Worm (Caenorhabditis elegans) whole organism, midembryonic: Measurements from ENCODE around the gene C55A1.1.
"Not testable (repeated sequence)": the region's sequence is repeated elsewhere in the genome, so short reads cannot be mapped to it uniquely, and the experiment has no call there.

Source experiments
- T22C8.4 ChIP-seq: fragments of 200-800 bp; sonication (Bioruptor generic); IDR thresholded peaks from 2 replicates; pipeline ENCODE4 v1.3.6; 2022; ENCODE audit warnings: missing genetic modification characterization, missing compliant biosample characterization
- cog-1 ChIP-seq: sonication (generic microtip); optimal IDR thresholded peaks from 2 replicates; lab custom pipeline; 2016; ENCODE audit warnings: missing genetic modification characterization, missing compliant biosample characterization
- flt-1 ChIP-seq: fragments of 200-800 bp; sonication (Bioruptor generic); IDR thresholded peaks from 2 replicates; pipeline ENCODE4 v1.3.6; 2022; ENCODE audit warnings: missing genetic modification characterization, missing compliant biosample characterization
- klf-2 ChIP-seq: fragments of 200-800 bp; sonication (Bioruptor generic); conservative IDR thresholded peaks from 2 replicates; pipeline ENCODE4 v1.3.6; 2022; ENCODE audit warnings: missing genetic modification reagents, missing genetic modification characterization, missing compliant biosample characterization
- med-1 ChIP-seq: sonication (generic microtip); optimal IDR thresholded peaks from 2 replicates; lab custom pipeline; 2017; ENCODE audit warnings: missing genetic modification characterization, mild to moderate bottlenecking, missing compliant biosample characterization, antibody characterized with exemption, missing genetic modification reagents; ENCODE audit not compliant: insufficient read depth
- ref-1 ChIP-seq: fragments of 200-800 bp; sonication (Bioruptor generic); conservative IDR thresholded peaks from 2 replicates; pipeline ENCODE4 v1.3.6; 2022; ENCODE audit warnings: missing genetic modification reagents, missing genetic modification characterization, missing compliant biosample characterization
- tab-1 ChIP-seq: fragments of 200-800 bp; sonication (Bioruptor generic); IDR thresholded peaks from 2 replicates; pipeline ENCODE4 v1.3.6; 2022; ENCODE audit warnings: missing genetic modification characterization, missing compliant biosample characterization
- ztf-23 ChIP-seq: fragments of 200-800 bp; sonication (Bioruptor generic); IDR thresholded peaks from 2 replicates; pipeline ENCODE4 v1.3.6; 2022; ENCODE audit warnings: missing genetic modification reagents, missing genetic modification characterization, missing compliant biosample characterization
- ztf-29 ChIP-seq: fragments of 200-800 bp; sonication (Bioruptor generic); IDR thresholded peaks from 2 replicates; pipeline ENCODE4 v1.3.6; 2022; ENCODE audit warnings: missing genetic modification reagents, missing genetic modification characterization, missing compliant biosample characterization

The C55A1.1 gene

DNA sequence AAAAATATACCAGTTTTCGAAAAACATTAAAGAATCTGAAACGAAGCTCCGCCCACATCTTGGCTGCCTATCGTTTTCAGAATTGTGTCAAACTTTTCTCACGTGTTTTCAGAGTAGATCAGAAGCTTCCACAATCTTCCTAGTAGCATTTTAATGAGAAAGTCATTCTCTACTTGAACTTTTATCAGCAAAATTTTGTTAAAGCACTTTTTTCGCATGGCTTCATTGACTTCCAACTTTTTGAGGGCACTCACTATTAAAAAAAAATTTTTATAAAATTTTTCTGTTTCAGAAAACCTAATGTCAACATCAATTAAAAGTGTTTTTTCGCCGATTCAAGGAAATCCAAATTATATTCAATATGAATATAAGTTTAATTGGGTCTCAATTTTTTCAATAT lies 28.5 kb downstream of the C55A1.1 start, which contains the start of gene sru-42:
sru-42 (plus strand) TSS at position 301 of the 400 bp plus-strand sequence.
- TF ChIP-seq flt-1 (GFP tag; lab: Robert Waterston, UW) (no peak), ref-1 (GFP tag; lab: Robert Waterston, UW) (no peak)

DNA sequence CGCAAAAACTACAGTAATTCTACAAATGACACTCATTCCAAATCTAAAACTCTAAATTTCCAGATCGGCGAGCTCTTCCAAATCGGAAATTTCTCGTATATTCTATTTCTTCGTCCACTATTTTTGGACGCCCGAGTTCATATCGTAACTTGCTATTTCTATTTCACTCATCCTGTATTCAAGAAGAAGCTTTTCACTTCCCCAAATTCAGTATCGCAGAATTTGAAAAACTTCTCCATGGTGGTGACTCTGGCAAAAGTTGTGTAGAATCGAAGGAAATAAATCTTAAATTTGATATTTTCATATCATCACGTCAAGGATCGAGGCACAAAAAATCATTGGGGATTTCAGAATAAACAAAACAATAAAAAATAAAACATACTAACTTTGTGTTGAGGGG lies 30.5 kb downstream of the C55A1.1 start:
- no peak for TF ChIP-seq flt-1 (GFP tag; lab: Robert Waterston, UW)

DNA sequence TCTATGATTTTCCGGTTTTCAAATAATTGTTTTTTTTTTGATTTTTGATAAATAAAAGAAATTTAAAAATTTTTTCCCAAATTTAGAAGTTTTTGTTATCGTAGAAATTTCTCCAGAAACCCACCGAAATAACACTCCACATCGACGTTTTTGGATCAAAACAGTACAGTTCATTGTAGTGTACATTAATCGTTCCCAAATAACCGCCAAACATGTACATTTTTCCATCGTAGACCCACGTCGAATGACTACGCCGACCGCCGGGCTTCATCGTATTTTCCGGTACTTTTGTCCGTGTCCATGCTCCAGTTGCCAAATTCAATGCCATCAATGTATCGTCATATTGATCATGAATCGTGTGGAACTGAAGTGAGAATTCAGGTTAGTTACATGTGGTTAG lies 32.5 kb downstream of the C55A1.1 start, which contains the start of gene F53E4.2:
F53E4.2 (plus strand) TSS at position 301 of the 400 bp plus-strand sequence.
- no peak for TF ChIP-seq flt-1 (GFP tag; lab: Robert Waterston, UW)
- TF ChIP-seq klf-2 (GFP tag; lab: Robert Waterston, UW) = no peak
- TF ChIP-seq tab-1 = no peak
- TF ChIP-seq ztf-29 (GFP tag; lab: Robert Waterston, UW) = no peak
- TF ChIP-seq T22C8.4 (GFP tag; lab: Robert Waterston, UW) = no peak
- TF ChIP-seq ref-1 (GFP tag; lab: Robert Waterston, UW) = no peak
- TF ChIP-seq cog-1 (tag; lab: Kevin White, UChicago) = no peak
- no peak for TF ChIP-seq med-1
- TF ChIP-seq ztf-23 (GFP tag; lab: Robert Waterston, UW) = no peak

DNA sequence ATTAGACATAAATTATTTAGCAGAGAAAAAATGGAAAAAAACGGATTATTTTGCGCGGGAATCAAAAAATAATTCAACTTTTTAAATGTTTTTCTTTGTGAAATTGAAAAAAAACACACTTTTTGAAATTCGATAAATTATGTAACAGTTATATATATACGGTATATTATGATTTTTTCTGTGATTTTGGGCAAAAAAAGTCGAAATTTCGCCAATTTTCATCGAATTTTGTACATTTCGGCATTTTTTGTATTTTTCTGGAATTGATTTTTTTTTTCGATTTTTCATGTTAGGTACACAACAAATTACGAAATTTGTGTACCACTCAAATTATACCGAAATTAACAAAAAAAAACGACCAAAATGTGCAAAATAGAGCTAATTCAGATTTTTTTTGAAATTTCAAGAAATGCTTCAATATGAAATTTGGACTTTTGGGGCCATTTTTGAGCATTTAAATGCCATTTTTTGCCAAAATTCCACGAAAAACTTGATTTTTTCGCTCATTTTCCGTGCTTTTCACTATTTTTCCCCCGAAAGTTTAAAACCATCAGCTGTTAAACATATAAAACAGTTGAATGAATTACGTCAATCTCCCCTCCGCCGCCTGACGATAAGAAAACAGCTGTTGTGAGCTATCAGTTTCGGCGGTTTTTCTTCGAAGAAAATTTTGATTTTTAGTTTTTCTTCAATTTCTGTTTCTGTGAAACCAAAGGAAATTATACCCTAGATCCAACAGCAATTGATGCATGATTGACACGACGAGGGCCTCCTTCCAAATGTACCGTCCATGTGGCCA lies 36.8 kb downstream of the C55A1.1 start:
- no peak for TF ChIP-seq ztf-23 (GFP tag; lab: Robert Waterston, UW)
- no peak for TF ChIP-seq ztf-29 (GFP tag; lab: Robert Waterston, UW)
- no peak for TF ChIP-seq T22C8.4 (GFP tag; lab: Robert Waterston, UW)
- TF ChIP-seq klf-2 (GFP tag; lab: Robert Waterston, UW) = no peak
- no peak for TF ChIP-seq flt-1 (GFP tag; lab: Robert Waterston, UW)
- TF ChIP-seq ref-1 (GFP tag; lab: Robert Waterston, UW) = no peak
- no peak for TF ChIP-seq cog-1 (tag; lab: Kevin White, UChicago)
- TF ChIP-seq tab-1 = no peak
- no peak for TF ChIP-seq med-1

DNA sequence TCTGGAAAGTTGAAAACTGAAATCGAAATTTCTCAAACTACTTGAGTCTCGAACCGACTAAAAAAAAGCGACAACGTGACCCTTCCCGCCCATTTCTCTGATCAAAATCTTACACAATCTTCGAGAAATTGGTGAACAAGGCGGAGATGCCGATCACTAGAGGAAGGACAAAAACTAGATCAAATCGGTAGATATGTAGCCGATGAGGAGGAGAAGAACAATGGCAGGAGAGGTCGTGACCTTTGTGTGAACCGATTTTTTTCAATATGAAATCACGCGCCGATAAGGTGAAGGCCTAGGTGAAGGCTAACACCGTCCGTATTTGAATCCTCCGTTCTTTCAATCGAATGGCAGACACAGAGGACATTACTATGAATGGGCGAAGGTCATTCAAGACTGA lies 39.4 kb downstream of the C55A1.1 start:
- TF ChIP-seq ztf-23 (GFP tag; lab: Robert Waterston, UW) = no peak
- TF ChIP-seq cog-1 (tag; lab: Kevin White, UChicago) = no peak
- TF ChIP-seq T22C8.4 (GFP tag; lab: Robert Waterston, UW) = no peak
- no peak for TF ChIP-seq klf-2 (GFP tag; lab: Robert Waterston, UW)
- no peak for TF ChIP-seq med-1
- no peak for TF ChIP-seq ref-1 (GFP tag; lab: Robert Waterston, UW)
- TF ChIP-seq ztf-29 (GFP tag; lab: Robert Waterston, UW) = no peak

DNA sequence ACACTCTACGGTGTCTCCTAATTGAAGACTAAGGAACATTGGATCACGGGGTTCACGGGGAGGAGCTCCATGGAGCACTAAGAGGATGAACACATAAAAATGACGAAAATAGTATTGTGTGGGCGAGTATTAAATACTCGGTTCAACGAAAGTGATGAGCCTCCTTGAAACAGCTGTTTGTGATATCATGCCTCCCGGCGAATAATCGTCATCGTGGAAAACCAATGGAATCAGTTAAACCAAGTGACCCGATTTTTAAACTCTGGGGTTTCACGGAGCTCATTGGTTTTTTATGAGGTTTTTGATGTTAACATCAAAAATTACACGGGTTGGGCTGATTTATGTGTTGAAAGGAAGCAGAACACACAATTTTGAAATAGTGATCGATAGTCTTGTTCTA lies 40.0 kb downstream of the C55A1.1 start:
- TF ChIP-seq klf-2 (GFP tag; lab: Robert Waterston, UW) = no peak
- no peak for TF ChIP-seq ztf-23 (GFP tag; lab: Robert Waterston, UW)
- TF ChIP-seq flt-1 (GFP tag; lab: Robert Waterston, UW) = no peak
- no peak for TF ChIP-seq cog-1 (tag; lab: Kevin White, UChicago)
- no peak for TF ChIP-seq T22C8.4 (GFP tag; lab: Robert Waterston, UW)
- TF ChIP-seq ztf-29 (GFP tag; lab: Robert Waterston, UW) = no peak
- no peak for TF ChIP-seq ref-1 (GFP tag; lab: Robert Waterston, UW)
- TF ChIP-seq tab-1 = no peak
- TF ChIP-seq med-1 = no peak

DNA sequence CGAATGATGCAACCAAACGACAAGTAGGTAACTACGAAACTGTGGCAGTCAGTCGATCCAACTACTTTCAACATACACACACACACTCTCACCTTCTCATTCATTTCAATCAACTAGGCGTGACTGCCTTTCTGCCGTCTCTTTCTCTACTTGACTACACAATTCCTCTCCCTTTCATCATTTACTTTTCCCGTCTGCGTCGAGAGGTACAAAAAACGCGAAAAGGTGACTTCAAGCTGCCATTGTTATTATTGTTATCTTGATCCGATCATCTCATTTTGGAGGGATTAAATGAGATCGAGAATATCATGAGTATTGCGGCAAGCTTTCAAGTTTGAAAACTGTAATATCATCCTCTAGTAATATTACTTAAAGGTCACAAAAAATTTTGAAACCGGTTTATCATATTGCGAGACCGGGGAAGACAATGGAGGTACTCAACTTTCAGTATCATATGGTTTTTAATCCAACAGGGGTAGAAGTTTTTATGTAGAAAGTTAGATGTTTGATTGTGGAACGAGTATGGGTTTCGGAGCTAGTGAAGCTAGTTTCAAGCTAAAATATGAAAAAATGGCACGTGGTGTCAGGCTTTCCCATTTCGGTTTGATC lies 42.5 kb downstream of the C55A1.1 start:
- TF ChIP-seq T22C8.4 (GFP tag; lab: Robert Waterston, UW) (no peak), cog-1 (tag; lab: Kevin White, UChicago) (no peak), ref-1 (GFP tag; lab: Robert Waterston, UW) (no peak), flt-1 (GFP tag; lab: Robert Waterston, UW) (no peak), ztf-23 (GFP tag; lab: Robert Waterston, UW) (no peak), klf-2 (GFP tag; lab: Robert Waterston, UW) (no peak), tab-1 (no peak), ztf-29 (GFP tag; lab: Robert Waterston, UW) (no peak), med-1 (no peak)

DNA sequence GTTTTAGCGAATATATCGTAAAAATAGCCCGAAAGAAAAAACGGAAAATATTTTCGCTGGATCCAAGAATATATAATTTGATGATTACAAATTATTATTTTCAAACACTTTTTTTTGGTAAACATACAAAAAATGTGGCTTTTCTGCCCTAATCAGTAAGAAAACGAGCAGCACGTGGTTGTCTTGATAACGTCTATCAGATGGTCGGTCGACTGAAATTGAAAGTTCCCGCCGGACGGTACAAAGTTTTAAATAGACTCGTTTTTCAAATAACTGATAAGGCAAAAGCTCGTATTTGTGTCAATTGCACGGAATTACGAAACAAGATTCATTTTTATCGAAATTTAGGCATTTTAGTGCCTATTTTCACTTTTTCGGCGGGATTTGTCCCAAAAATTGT lies 45.1 kb downstream of the C55A1.1 start:
- no peak for TF ChIP-seq cog-1 (tag; lab: Kevin White, UChicago)

DNA sequence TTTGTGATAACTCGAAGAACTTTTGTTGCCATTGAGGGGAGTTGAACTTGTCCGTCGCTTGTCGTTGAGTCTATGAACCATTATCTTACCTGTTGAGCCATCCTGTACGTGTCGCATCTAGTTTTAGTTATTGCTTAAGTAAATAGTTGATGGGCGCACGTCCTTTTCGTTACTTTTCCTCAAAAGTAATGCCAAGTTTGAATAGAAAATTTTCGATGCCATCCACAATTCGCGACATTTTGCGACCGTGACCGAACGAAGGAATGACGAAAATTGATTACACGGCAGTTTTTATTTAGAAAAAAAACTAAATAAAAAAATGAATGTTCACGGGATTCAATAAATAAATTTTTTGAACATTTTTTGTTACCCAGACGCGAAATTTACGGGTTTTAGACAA lies 46.6 kb downstream of the C55A1.1 start, which contains the start of gene F53E4.1:
F53E4.1 (minus strand) TSS at position 101 of the 400 bp plus-strand sequence.
- not testable (repeated sequence) for TF ChIP-seq cog-1 (tag; lab: Kevin White, UChicago); ref-1 (GFP tag; lab: Robert Waterston, UW); klf-2 (GFP tag; lab: Robert Waterston, UW)

DNA sequence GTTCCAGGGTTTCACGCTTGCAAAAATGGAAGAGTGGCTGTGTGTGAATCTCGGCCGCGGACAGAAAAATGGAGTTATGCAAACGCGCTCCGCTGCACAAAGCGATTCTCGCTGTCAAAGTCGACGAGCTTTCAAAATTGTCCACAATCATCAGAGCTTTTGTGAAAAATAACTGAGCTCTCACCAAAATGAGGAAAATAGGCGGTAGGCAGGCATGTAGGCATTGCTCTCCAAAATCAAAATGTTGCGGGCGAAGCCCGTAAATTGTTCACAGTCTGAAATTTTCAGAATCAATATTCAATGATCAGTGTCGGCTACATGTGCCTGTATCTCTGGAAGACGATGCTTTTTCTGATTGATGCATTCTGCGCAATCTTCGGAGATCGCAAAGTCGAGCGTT lies 47.3 kb downstream of the C55A1.1 start, which contains the start of gene K06B4.4:
K06B4.4 (plus strand) TSS at position 301 of the 400 bp plus-strand sequence.
- TF ChIP-seq ztf-29 (GFP tag; lab: Robert Waterston, UW) (no peak), med-1 (no peak), T22C8.4 (GFP tag; lab: Robert Waterston, UW) (no peak), ztf-23 (GFP tag; lab: Robert Waterston, UW) (no peak), klf-2 (GFP tag; lab: Robert Waterston, UW) (no peak), tab-1 (no peak), cog-1 (tag; lab: Kevin White, UChicago) (no peak), ref-1 (GFP tag; lab: Robert Waterston, UW) (no peak), flt-1 (GFP tag; lab: Robert Waterston, UW) (no peak)
